Worm (Caenorhabditis elegans) whole organism, early embryonic: ENCODE data around the gene srg-1.

ENCODE experiments used
- B0310.2 ChIP-seq: sonication (generic microtip); optimal IDR thresholded peaks from 2 replicates; lab custom pipeline; 2016; ENCODE audit warnings: mild to moderate bottlenecking, missing genetic modification characterization, missing compliant biosample characterization
- aly-1 ChIP-seq: sonication (generic microtip); optimal IDR thresholded peaks from 2 replicates; lab custom pipeline; 2016; ENCODE audit warnings: missing genetic modification characterization, missing compliant biosample characterization
- ama-1 ChIP-seq: fragments of 150-350 bp; optimal IDR thresholded peaks from 2 replicates; lab custom pipeline; 2014
- flt-1 ChIP-seq: fragments of 200-800 bp; sonication (Bioruptor generic); IDR thresholded peaks from 2 replicates; pipeline ENCODE4 v1.3.6; 2022; ENCODE audit warnings: missing genetic modification characterization, missing compliant biosample characterization
- hmbx-1 ChIP-seq: sonication (generic microtip); optimal IDR thresholded peaks from 2 replicates; lab custom pipeline; 2016; ENCODE audit warnings: mild to moderate bottlenecking, missing genetic modification characterization, missing compliant biosample characterization
- tra-4 ChIP-seq: sonication (generic microtip); optimal IDR thresholded peaks from 2 replicates; lab custom pipeline; 2017; ENCODE audit warnings: missing genetic modification characterization, missing compliant biosample characterization

- TF ChIP-seq tra-4 (tag; lab: Kevin White, UChicago) (no peak), ama-1 (lab: Kevin White, UChicago) (no peak), flt-1 (no peak), B0310.2 (tag; lab: Kevin White, UChicago) (no peak), hmbx-1 (no peak), aly-1 (tag; lab: Kevin White, UChicago) (no peak)
These were observed 38.0 kb upstream of the srg-1 start, which contains the start of gene F47D12.7 for ce11 chrIII:6295972-6296700.
